Worm (Caenorhabditis elegans) whole organism, late embryonic: ENCODE measurements around the gene ZK697.1.

Source experiments
- ceh-22 ChIP-seq: sonication (generic microtip); optimal IDR thresholded peaks from 2 replicates; lab custom pipeline; 2017; ENCODE audit warnings: missing biosample characterization, missing genetic modification characterization
- ceh-45 ChIP-seq: fragments of 200-800 bp; sonication (Bioruptor generic); IDR thresholded peaks from 2 replicates; pipeline ENCODE4 v1.3.6; 2022; ENCODE audit warnings: missing genetic modification reagents, missing genetic modification characterization, missing compliant biosample characterization
- fkh-10 ChIP-seq: fragments of 150-350 bp; optimal IDR thresholded peaks from 2 replicates; lab custom pipeline; 2014; ENCODE audit warnings: missing biosample characterization, missing genetic modification reagents, missing genetic modification characterization
- ref-2 ChIP-seq: sonication (generic microtip); optimal IDR thresholded peaks from 2 replicates; lab custom pipeline; 2016; ENCODE audit warnings: missing genetic modification characterization, missing compliant biosample characterization
- unc-42 ChIP-seq: sonication (generic microtip); optimal IDR thresholded peaks from 2 replicates; lab custom pipeline; 2016; ENCODE audit warnings: missing genotype, missing genetic modification characterization, missing compliant biosample characterization
- zip-5 ChIP-seq: sonication (generic microtip); optimal IDR thresholded peaks from 2 replicates; lab custom pipeline; 2016; ENCODE audit warnings: missing genetic modification characterization, missing compliant biosample characterization

DNA sequence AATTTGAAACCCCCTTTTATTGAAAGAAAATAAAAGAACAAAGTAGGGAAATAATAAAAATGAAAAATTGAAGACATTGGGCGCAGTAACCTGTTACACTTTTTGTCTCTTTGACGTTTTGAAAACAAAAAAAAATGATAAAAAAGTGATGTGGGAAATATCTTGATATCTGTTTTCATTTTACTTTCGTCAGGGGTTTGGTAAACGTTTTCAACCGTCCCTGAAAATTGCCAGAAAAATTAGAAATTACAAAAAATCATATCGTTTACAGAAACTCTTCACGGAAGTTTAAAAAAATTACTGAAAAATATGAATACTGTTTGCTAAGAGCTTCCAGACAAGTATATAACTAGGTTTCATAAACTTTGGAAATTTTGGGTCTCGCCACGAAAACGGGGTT is 26.5 kb downstream of the ZK697.1 start, which contains the start of gene F36H9.4:
- no peak for TF ChIP-seq fkh-10 (GFP tag; lab: Kevin White, UChicago)
- TF ChIP-seq zip-5 = no peak
- no peak for TF ChIP-seq ref-2
- TF ChIP-seq ceh-22 (tag; lab: Kevin White, UChicago) = no peak
- TF ChIP-seq ceh-45 (GFP tag; lab: Robert Waterston, UW) = no peak
- TF ChIP-seq unc-42 (tag; lab: Kevin White, UChicago) = no peak
